Fruit fly (Drosophila melanogaster): ENCODE measurements around the gene CG46339.

CG46339 gene

DNA sequence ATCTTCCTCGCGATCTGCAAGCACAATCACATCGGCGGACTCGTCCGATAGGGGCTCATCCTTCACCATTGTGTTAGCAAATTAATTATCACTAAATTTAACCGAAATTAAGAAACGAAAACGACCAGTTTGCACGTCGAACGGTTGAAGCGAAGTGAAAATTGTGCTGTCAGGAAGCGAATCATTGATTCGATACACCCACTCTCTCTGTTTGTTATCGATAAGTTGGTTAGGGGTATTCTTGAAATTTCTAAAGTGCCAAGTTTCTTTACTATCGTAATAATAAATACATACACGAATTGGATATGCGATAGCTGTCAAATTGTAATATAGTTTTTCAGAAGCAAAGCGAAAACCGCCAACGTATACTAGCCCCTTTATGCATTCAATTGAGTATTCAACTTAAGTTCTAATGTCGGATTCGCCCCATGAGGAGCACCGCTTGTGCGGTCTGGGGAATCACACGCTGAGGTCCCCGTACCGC, 40.0 kb upstream of the CG46339 start, which contains the start of gene Rb97D (continued):
- TF ChIP-seq Pdp1 (GFP tag; optimal IDR thresholded peaks at IDR 0.05) (peak; percentile 64), Sox100B (GFP tag; optimal IDR thresholded peaks at IDR 0.05) (peak; percentile 48), CG17361 (GFP tag; IDR thresholded peaks at IDR 0.05) (peak; percentile 76), CG7839 (tag; optimal IDR thresholded peaks at IDR 0.05) (peak; percentile 74), disco-r (GFP tag; optimal IDR thresholded peaks at IDR 0.05) (no peak), CG6654 (GFP tag; optimal IDR thresholded peaks at IDR 0.05) (peak; percentile 19), CG15269 (tag; optimal IDR thresholded peaks at IDR 0.05) (peak; percentile 72), lbe (GFP tag; optimal IDR thresholded peaks at IDR 0.05) (peak; percentile 41), Dref (GFP tag; IDR thresholded peaks at IDR 0.05) (peak; percentile 71), ssp (GFP tag; IDR thresholded peaks at IDR 0.05) (peak; percentile 70; the same call in 1 of the 2 replicates), Fer1 (GFP tag; optimal IDR thresholded peaks at IDR 0.05) (peak; percentile 52), CG11504 (tag; optimal IDR thresholded peaks at IDR 0.05) (peak; percentile 70), gce (GFP tag; IDR thresholded peaks at IDR 0.05) (0 out of 3 replicates have a peak, but pooled peaks have one; percentile 43), h (optimal IDR thresholded peaks at IDR 0.05) (no peak), peb (GFP tag; IDR thresholded peaks at IDR 0.05) (peak; percentile 37; the same call in 1 of the 2 replicates), vnd (GFP tag; IDR thresholded peaks at IDR 0.05; ENCODE audit: partially characterized antibody) (peak; percentile 82), ash1 (GFP tag; optimal IDR thresholded peaks at IDR 0.05) (no peak), sug (tag; optimal IDR thresholded peaks at IDR 0.05) (peak; percentile 67), ems (GFP tag; optimal IDR thresholded peaks at IDR 0.05) (peak; percentile 45), CG2889 (GFP tag; IDR thresholded peaks at IDR 0.05) (no peak), B-H2 (GFP tag; optimal IDR thresholded peaks at IDR 0.05) (peak; percentile 73), sim (GFP tag; IDR thresholded peaks at IDR 0.05) (no peak), Hsf (GFP tag; optimal IDR thresholded peaks at IDR 0.05) (peak; percentile 79), CTCF (GFP tag; optimal IDR thresholded peaks at IDR 0.05) (peak; percentile 3), CG1832 (GFP tag; optimal IDR thresholded peaks at IDR 0.05) (no peak), bowl (GFP tag; IDR thresholded peaks at IDR 0.05) (no peak), bab2 (GFP tag; optimal IDR thresholded peaks at IDR 0.05) (peak; percentile 70), Awh (GFP tag; IDR thresholded peaks at IDR 0.05) (peak; percentile 43; the same call in 1 of the 2 replicates), gem (tag; optimal IDR thresholded peaks at IDR 0.05) (peak; percentile 78), emc (GFP tag; optimal IDR thresholded peaks at IDR 0.05) (peak; percentile 5), Hr78 (GFP tag; optimal IDR thresholded peaks at IDR 0.05) (no peak), lola (GFP tag; optimal IDR thresholded peaks at IDR 0.05) (peak in 1 of 3 experiments; percentile 73), ato (GFP tag; IDR thresholded peaks at IDR 0.05; ENCODE audit: partially characterized antibody) (peak; percentile 72; the same call in 1 of the 2 replicates), Ets97D (GFP tag; optimal IDR thresholded peaks at IDR 0.05) (peak; percentile 91), CG4328 (GFP tag; optimal IDR thresholded peaks at IDR 0.05) (peak; percentile 39), CG30403 (GFP tag; optimal IDR thresholded peaks at IDR 0.05) (peak; percentile 84), hb (GFP tag; IDR thresholded peaks at IDR 0.05; ENCODE audit: partially characterized antibody) (peak; percentile 77), fru (optimal IDR thresholded peaks at IDR 0.05) (no peak), E2f2 (GFP tag; IDR thresholded peaks at IDR 0.05) (peak; percentile 50), CG31365 (tag; optimal IDR thresholded peaks at IDR 0.05) (peak; percentile 21), slp2 (GFP tag; optimal IDR thresholded peaks at IDR 0.05) (peak; percentile 32), C15 (GFP tag; IDR thresholded peaks at IDR 0.05) (0 out of 3 replicates have a peak, but pooled peaks have one; percentile 5), salm (tag; optimal IDR thresholded peaks at IDR 0.05) (peak; percentile 12), CG2199 (GFP tag; IDR thresholded peaks at IDR 0.05) (0 out of 3 replicates have a peak, but pooled peaks have one; percentile 37), Hr39 (optimal IDR thresholded peaks at IDR 0.05) (no peak), nerfin-1 (tag; optimal IDR thresholded peaks at IDR 0.05) (peak; percentile 45), Myb (GFP tag; optimal IDR thresholded peaks at IDR 0.05) (peak; percentile 50), CG17328 (GFP tag; IDR thresholded peaks at IDR 0.05) (peak; percentile 78), Atf-2 (GFP tag; optimal IDR thresholded peaks at IDR 0.05) (peak; percentile 32), seq (GFP tag; IDR thresholded peaks at IDR 0.05) (peak; percentile 32; the same call in 1 of the 2 replicates), slbo (GFP tag; IDR thresholded peaks at IDR 0.05) (peak; percentile 83)
